Worm (Caenorhabditis elegans) whole organism, midembryonic: ENCODE results near the gene C25H3.1.

Experiments
- T22C8.4 ChIP-seq: fragments of 200-800 bp; sonication (Bioruptor generic); IDR thresholded peaks from 2 replicates; pipeline ENCODE4 v1.3.6; 2022; ENCODE audit warnings: missing genetic modification characterization, missing compliant biosample characterization
- cog-1 ChIP-seq: sonication (generic microtip); optimal IDR thresholded peaks from 2 replicates; lab custom pipeline; 2016; ENCODE audit warnings: missing genetic modification characterization, missing compliant biosample characterization
- flt-1 ChIP-seq: fragments of 200-800 bp; sonication (Bioruptor generic); IDR thresholded peaks from 2 replicates; pipeline ENCODE4 v1.3.6; 2022; ENCODE audit warnings: missing genetic modification characterization, missing compliant biosample characterization
- klf-2 ChIP-seq: fragments of 200-800 bp; sonication (Bioruptor generic); conservative IDR thresholded peaks from 2 replicates; pipeline ENCODE4 v1.3.6; 2022; ENCODE audit warnings: missing genetic modification reagents, missing genetic modification characterization, missing compliant biosample characterization
- med-1 ChIP-seq: sonication (generic microtip); optimal IDR thresholded peaks from 2 replicates; lab custom pipeline; 2017; ENCODE audit warnings: missing genetic modification characterization, mild to moderate bottlenecking, missing compliant biosample characterization, antibody characterized with exemption, missing genetic modification reagents; ENCODE audit not compliant: insufficient read depth
- ref-1 ChIP-seq: fragments of 200-800 bp; sonication (Bioruptor generic); conservative IDR thresholded peaks from 2 replicates; pipeline ENCODE4 v1.3.6; 2022; ENCODE audit warnings: missing genetic modification reagents, missing genetic modification characterization, missing compliant biosample characterization
- tab-1 ChIP-seq: fragments of 200-800 bp; sonication (Bioruptor generic); IDR thresholded peaks from 2 replicates; pipeline ENCODE4 v1.3.6; 2022; ENCODE audit warnings: missing genetic modification characterization, missing compliant biosample characterization
- ztf-23 ChIP-seq: fragments of 200-800 bp; sonication (Bioruptor generic); IDR thresholded peaks from 2 replicates; pipeline ENCODE4 v1.3.6; 2022; ENCODE audit warnings: missing genetic modification reagents, missing genetic modification characterization, missing compliant biosample characterization
- ztf-29 ChIP-seq: fragments of 200-800 bp; sonication (Bioruptor generic); IDR thresholded peaks from 2 replicates; pipeline ENCODE4 v1.3.6; 2022; ENCODE audit warnings: missing genetic modification reagents, missing genetic modification characterization, missing compliant biosample characterization

Gene C25H3.1

DNA sequence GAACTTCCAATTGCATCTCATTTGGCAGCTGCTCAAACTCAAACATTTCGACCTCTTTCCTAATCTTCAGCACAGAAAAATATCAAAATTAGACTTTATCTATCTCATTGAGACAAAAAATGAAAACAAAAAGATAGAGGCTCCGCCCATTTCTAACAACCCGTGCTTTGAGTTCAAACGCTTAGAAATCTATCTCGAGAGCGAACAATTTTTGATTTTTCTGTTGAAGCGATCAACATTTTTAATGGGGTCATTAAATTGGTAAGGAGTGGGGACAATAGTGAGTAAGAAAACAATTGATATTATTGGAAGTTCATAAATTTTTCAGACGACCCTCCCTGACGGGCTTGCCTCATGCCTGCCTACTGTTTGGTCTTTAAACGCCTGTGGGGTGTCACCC is at the start of gene C25H3.1, which contains the start of gene C25H3.10:
Gene C25H3.1, plus strand, starts transcription at position 203 of the 400 bp plus-strand sequence.
Gene C25H3.10, minus strand, starts transcription at position 101 of the 400 bp plus-strand sequence.
- TF ChIP-seq ztf-29 (GFP tag; lab: Robert Waterston, UW) = no peak
- TF ChIP-seq ref-1 (GFP tag; lab: Robert Waterston, UW) = no peak
- no peak for TF ChIP-seq T22C8.4 (GFP tag; lab: Robert Waterston, UW)
- no peak for TF ChIP-seq ztf-23
- TF ChIP-seq klf-2 (GFP tag; lab: Robert Waterston, UW) = no peak
- TF ChIP-seq flt-1 (GFP tag; lab: Robert Waterston, UW) = no peak
- TF ChIP-seq med-1 = no peak
- TF ChIP-seq tab-1 = no peak
- no peak for TF ChIP-seq cog-1 (tag; lab: Kevin White, UChicago)

DNA sequence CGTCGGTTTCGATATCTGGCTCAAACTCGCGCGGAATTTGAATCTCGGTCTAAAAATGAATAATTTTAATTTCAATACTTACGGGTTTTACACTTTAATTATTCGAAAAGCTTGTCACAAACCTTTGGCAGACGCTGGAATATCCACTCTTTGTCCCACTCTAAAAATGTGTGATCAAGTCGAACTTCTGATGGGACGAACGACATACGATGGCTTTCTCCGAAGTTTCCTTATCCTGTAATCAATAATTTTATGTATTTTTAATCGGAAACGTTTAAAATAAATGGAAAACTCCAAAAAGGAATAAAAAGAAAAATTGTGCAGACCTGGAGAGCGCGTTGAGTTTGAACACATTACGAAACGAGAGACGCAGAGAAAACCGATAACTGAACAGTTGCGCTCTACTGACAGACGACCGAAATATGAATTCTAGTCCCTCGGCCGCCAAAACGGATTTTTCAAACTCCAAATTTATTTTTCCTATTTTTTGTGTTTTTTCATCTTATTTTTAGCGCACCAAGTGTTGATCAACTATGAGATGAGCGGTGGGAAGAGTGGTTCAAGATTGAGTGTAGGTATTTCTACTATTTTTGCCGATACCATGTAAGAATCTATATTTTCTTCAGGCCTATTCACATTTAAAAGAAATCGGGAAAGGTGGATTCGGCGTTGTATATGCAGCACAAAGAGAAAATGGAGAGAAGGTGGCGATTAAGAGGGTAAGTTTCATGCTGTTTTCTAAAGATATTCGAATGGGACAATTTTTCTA is 49.5 kb upstream of the C25H3.1 start, which contains the start of the genes sam-4, F59E12.17 and zyg-1:
Gene sam-4, minus strand, starts transcription at position 51 of the 769 bp plus-strand sequence.
Gene F59E12.17, minus strand, starts transcription at position 235 of the 769 bp plus-strand sequence.
Gene zyg-1, plus strand, starts transcription at position 513 of the 769 bp plus-strand sequence.
- TF ChIP-seq klf-2 (GFP tag; lab: Robert Waterston, UW) = no peak
- no peak for TF ChIP-seq T22C8.4 (GFP tag; lab: Robert Waterston, UW)
- TF ChIP-seq flt-1 (GFP tag; lab: Robert Waterston, UW) = no peak
- TF ChIP-seq ztf-23 = no peak
- no peak for TF ChIP-seq ztf-29 (GFP tag; lab: Robert Waterston, UW)

DNA sequence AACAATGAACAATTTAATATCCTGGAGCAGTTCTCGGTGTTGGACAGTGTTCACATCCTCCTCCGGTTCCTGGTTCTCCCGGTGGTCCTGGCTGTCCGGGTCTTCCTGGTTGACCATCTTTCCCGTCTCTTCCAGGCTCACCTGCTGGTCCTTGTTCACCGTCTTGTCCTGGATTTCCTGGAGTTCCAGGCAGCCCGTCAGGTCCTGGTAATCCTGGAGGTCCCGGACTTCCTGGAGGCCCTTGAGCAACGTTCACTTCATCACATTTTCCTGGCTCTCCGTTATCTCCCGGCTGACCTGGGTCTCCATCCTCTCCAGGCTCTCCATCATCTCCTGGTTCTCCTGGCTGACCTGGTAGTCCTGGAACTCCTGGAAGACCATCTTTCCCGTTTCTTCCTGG is 47.4 kb upstream of the C25H3.1 start:
- TF ChIP-seq tab-1 = no peak
- no peak for TF ChIP-seq ztf-23

DNA sequence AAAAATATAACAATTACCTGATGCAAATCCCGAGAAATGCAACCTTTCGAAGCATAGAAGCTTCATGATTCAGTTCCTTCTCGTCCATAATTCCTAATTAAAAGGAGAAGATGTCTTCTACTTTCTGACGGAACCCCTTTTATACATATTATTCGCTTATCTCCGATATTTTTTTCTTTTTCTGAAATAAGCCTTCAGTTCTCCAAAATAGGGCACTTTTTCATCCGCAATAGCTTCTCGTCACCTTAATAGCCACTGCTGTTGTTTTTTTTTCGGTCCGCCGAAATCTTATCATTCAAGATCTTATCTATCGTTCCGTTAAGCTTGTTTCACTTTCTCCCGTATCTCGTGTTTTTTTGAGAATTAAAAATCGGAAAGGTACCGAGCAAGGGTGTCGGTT is 46.5 kb upstream of the C25H3.1 start, which contains the start of gene bli-2:
Gene bli-2, minus strand, starts transcription at position 101 of the 400 bp plus-strand sequence.
- TF ChIP-seq tab-1 = no peak
- no peak for TF ChIP-seq med-1
- no peak for TF ChIP-seq klf-2 (GFP tag; lab: Robert Waterston, UW)
- no peak for TF ChIP-seq flt-1 (GFP tag; lab: Robert Waterston, UW)

DNA sequence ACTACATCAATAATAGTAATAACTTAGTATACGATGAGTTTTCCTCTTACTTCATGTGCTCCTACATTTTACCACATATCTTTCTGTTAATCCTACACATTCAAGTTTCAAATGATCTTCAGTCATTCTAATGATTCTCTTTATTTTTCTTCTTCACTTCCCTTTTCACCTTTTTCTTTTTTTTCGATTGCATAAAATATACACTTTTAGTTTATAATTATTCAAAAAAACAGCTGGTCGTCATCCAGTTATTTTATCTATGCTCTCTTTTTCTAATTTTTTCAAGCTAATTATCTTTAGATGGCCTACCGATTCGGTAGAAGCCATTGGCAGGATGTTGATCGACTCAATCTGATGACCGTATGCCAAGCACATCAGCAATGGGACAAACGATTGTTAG is 44.7 kb upstream of the C25H3.1 start, which contains the start of gene F59E12.1:
Gene F59E12.1, plus strand, starts transcription at position 301 of the 400 bp plus-strand sequence.
- TF ChIP-seq cog-1 (tag; lab: Kevin White, UChicago) (no peak), ztf-29 (GFP tag; lab: Robert Waterston, UW) (no peak), klf-2 (GFP tag; lab: Robert Waterston, UW) (no peak), tab-1 (no peak), flt-1 (GFP tag; lab: Robert Waterston, UW) (no peak), ztf-23 (no peak), T22C8.4 (GFP tag; lab: Robert Waterston, UW) (no peak)

DNA sequence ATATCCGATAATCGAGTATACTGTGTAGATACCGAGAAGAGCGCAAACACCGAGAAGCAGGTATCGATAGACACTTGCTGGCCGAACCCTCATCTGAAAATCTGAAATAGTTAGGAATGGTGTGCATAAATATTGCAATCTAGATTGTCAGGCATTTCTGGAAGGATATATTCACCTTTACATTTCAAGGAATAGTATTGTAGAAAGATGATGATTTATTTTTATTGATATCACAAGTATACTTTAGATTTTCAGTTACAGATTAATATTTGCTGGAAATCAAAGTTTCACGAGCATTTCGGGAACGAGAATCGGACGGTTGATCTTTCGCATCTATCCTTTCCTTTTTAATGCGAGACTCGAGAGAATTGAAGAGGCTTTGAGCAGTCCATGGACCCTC is 39.2 kb upstream of the C25H3.1 start, which contains the start of gene fut-3:
Gene fut-3, minus strand, starts transcription at position 101 of the 400 bp plus-strand sequence.
- no peak for TF ChIP-seq ztf-29 (GFP tag; lab: Robert Waterston, UW)
- no peak for TF ChIP-seq ztf-23
- no peak for TF ChIP-seq flt-1 (GFP tag; lab: Robert Waterston, UW)
- no peak for TF ChIP-seq ref-1 (GFP tag; lab: Robert Waterston, UW)
- TF ChIP-seq tab-1 = no peak
- no peak for TF ChIP-seq T22C8.4 (GFP tag; lab: Robert Waterston, UW)
- no peak for TF ChIP-seq klf-2 (GFP tag; lab: Robert Waterston, UW)
- TF ChIP-seq cog-1 (tag; lab: Kevin White, UChicago) = no peak
- TF ChIP-seq med-1 = no peak

DNA sequence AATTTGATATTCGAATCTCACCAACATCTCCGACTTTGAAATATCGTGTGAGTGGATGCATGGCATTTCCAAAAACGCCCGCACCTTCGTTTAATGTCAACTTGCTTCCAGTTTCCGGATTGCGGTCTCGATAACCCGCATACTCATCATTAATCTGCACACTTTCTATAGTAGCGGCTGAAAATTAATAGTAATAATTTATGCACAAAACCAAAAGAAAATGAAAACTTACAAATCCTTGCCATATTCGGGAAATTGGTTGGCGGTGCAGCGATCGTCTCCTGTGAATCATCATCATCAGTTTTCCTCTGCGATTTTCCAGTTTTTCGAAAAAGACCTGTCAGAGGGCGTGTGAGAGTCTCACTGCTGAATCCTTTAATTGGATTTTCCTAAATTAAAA is 38.7 kb upstream of the C25H3.1 start:
- TF ChIP-seq med-1 (no peak), klf-2 (GFP tag; lab: Robert Waterston, UW) (no peak)

DNA sequence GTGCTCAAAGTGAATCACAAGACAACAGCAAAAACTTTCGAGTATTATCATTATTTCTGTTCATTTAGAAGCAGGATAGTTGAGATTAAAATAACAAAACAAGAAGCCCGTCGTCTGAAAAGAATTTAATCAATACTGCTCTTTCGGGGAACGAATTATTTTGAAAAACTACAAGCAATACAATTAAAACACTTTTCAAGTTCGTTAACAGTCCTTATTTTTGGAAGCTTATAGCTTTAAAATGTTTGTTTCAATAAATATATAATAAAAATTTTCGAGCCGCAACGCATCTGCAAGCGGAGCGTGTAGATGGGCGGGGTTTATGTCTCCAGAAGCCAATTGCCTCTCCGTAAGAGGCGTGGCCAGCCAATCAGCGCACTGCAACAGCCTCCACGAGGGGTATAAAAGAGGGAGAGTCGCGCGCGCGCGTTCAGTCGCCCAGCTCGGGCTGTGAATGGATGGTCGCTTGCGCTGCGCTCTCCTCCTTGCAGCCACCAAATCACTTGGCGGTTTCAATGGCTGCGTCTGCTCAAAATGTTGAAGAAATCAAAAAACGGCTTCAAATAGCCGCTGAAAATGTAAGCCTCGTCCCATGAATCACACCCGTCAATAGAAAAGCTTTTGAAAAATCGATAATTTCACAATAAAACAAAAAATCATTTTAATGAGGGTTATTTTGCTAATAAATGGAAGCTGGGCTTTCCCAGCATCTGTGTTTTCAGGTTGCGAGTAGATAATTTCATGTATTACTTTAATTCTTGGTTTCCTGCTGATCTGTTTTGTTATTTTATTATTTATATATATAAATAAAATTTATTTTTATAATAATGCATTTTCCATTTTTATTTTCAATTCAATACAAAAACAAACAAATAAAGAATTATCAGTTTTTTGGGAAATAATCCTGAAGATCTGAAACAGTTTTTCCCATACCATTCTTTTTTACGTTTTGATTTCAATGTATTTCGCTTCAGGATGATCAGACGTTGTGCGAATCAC is 37.8 kb upstream of the C25H3.1 start, which contains the start of the genes ift-43 and mdt-26:
Gene ift-43, minus strand, starts transcription at position 51 of the 999 bp plus-strand sequence.
Gene mdt-26, plus strand, starts transcription at position 446 of the 999 bp plus-strand sequence.
- peak; percentile 56 for TF ChIP-seq med-1
- TF ChIP-seq ztf-23 = peak; percentile 80
- peak; percentile 48; the same call in 1 of the 2 replicates for TF ChIP-seq klf-2 (GFP tag; lab: Robert Waterston, UW)
- TF ChIP-seq T22C8.4 (GFP tag; lab: Robert Waterston, UW) = peak; percentile 78
- peak; percentile 61; the same call in 1 of the 2 replicates for TF ChIP-seq ztf-29 (GFP tag; lab: Robert Waterston, UW)
- peak; percentile 18 for TF ChIP-seq cog-1 (tag; lab: Kevin White, UChicago)
- TF ChIP-seq flt-1 (GFP tag; lab: Robert Waterston, UW) = peak; percentile 86
- TF ChIP-seq ref-1 (GFP tag; lab: Robert Waterston, UW) = 0 out of 2 replicates have a peak, but pooled peaks have one; percentile 7
- TF ChIP-seq tab-1 = peak; percentile 76

DNA sequence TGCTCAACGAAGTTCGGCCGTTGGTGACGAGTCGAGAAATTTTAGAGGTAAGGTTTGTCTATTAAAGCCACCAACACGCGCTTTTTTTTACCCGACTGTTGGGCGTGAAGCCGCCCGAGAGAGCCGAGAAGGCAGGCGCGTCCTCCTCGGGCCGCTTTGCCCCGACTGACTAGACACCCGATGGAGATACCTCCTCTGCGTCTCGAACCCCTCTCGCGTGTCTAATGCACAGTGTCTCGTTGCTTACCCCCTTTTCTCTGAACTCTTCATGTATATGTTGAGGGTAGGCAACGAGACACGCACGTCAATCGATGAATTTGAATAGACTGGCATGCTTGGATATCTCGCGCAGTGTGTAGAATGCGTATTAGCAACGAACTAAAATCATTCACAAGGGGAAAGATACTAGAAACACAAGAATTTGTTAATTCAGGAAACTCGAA is 37.1 kb upstream of the C25H3.1 start:
- no peak for TF ChIP-seq med-1
- peak; percentile 85 for TF ChIP-seq tab-1
- TF ChIP-seq flt-1 (GFP tag; lab: Robert Waterston, UW) = peak; percentile 95
- TF ChIP-seq klf-2 (GFP tag; lab: Robert Waterston, UW) = peak; percentile 73
- peak; percentile 66 for TF ChIP-seq ref-1 (GFP tag; lab: Robert Waterston, UW)
- TF ChIP-seq ztf-23 = peak; percentile 91
- TF ChIP-seq cog-1 (tag; lab: Kevin White, UChicago) = peak; percentile 75
- peak; percentile 86 for TF ChIP-seq T22C8.4 (GFP tag; lab: Robert Waterston, UW)
- peak; percentile 95 for TF ChIP-seq ztf-29 (GFP tag; lab: Robert Waterston, UW)
